Worm (Caenorhabditis elegans) whole organism, midembryonic: ENCODE results near the gene smg-7.

Source experiments
- T22C8.4 ChIP-seq: fragments of 200-800 bp; sonication (Bioruptor generic); IDR thresholded peaks from 2 replicates; pipeline ENCODE4 v1.3.6; 2022; ENCODE audit warnings: missing genetic modification characterization, missing compliant biosample characterization
- cog-1 ChIP-seq: sonication (generic microtip); optimal IDR thresholded peaks from 2 replicates; lab custom pipeline; 2016; ENCODE audit warnings: missing genetic modification characterization, missing compliant biosample characterization
- flt-1 ChIP-seq: fragments of 200-800 bp; sonication (Bioruptor generic); IDR thresholded peaks from 2 replicates; pipeline ENCODE4 v1.3.6; 2022; ENCODE audit warnings: missing genetic modification characterization, missing compliant biosample characterization
- klf-2 ChIP-seq: fragments of 200-800 bp; sonication (Bioruptor generic); conservative IDR thresholded peaks from 2 replicates; pipeline ENCODE4 v1.3.6; 2022; ENCODE audit warnings: missing genetic modification reagents, missing genetic modification characterization, missing compliant biosample characterization
- med-1 ChIP-seq: sonication (generic microtip); optimal IDR thresholded peaks from 2 replicates; lab custom pipeline; 2017; ENCODE audit warnings: missing genetic modification characterization, mild to moderate bottlenecking, missing compliant biosample characterization, antibody characterized with exemption, missing genetic modification reagents; ENCODE audit not compliant: insufficient read depth
- ref-1 ChIP-seq: fragments of 200-800 bp; sonication (Bioruptor generic); conservative IDR thresholded peaks from 2 replicates; pipeline ENCODE4 v1.3.6; 2022; ENCODE audit warnings: missing genetic modification reagents, missing genetic modification characterization, missing compliant biosample characterization
- tab-1 ChIP-seq: fragments of 200-800 bp; sonication (Bioruptor generic); IDR thresholded peaks from 2 replicates; pipeline ENCODE4 v1.3.6; 2022; ENCODE audit warnings: missing genetic modification characterization, missing compliant biosample characterization
- ztf-23 ChIP-seq: fragments of 200-800 bp; sonication (Bioruptor generic); IDR thresholded peaks from 2 replicates; pipeline ENCODE4 v1.3.6; 2022; ENCODE audit warnings: missing genetic modification reagents, missing genetic modification characterization, missing compliant biosample characterization
- ztf-29 ChIP-seq: fragments of 200-800 bp; sonication (Bioruptor generic); IDR thresholded peaks from 2 replicates; pipeline ENCODE4 v1.3.6; 2022; ENCODE audit warnings: missing genetic modification reagents, missing genetic modification characterization, missing compliant biosample characterization

Gene smg-7

DNA sequence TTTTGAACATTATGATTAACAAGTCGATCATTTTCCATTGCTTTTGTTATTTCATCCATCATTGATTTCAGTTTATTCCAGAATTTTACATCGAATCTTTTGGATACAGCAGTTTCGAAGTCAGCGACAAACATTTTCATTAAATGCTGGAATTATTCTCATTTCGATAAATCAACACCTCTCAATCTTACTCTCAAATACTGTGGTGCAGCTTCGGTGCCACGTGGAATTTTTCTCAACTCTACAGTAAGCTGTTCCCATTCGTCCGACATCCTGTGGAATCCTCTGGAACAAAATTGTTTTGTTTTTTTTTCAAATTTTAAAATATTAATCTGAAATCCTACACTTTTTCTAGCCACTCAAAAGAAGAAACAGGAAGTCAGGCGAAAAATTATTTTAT lies at the start of gene smg-7:
TSS of gene smg-7 (minus strand) at position 285 of the 400 bp plus-strand sequence.
- TF ChIP-seq ztf-29 (GFP tag; lab: Robert Waterston, UW) = no peak
- TF ChIP-seq ref-1 (GFP tag; lab: Robert Waterston, UW) = no peak
- no peak for TF ChIP-seq T22C8.4 (GFP tag; lab: Robert Waterston, UW)
- no peak for TF ChIP-seq cog-1 (tag; lab: Kevin White, UChicago)
- TF ChIP-seq med-1 = no peak
- TF ChIP-seq ztf-23 (GFP tag; lab: Robert Waterston, UW) = no peak
- TF ChIP-seq flt-1 (GFP tag; lab: Robert Waterston, UW) = no peak
- TF ChIP-seq klf-2 (GFP tag; lab: Robert Waterston, UW) = no peak
- no peak for TF ChIP-seq tab-1 (GFP tag; lab: Robert Waterston, UW)

DNA sequence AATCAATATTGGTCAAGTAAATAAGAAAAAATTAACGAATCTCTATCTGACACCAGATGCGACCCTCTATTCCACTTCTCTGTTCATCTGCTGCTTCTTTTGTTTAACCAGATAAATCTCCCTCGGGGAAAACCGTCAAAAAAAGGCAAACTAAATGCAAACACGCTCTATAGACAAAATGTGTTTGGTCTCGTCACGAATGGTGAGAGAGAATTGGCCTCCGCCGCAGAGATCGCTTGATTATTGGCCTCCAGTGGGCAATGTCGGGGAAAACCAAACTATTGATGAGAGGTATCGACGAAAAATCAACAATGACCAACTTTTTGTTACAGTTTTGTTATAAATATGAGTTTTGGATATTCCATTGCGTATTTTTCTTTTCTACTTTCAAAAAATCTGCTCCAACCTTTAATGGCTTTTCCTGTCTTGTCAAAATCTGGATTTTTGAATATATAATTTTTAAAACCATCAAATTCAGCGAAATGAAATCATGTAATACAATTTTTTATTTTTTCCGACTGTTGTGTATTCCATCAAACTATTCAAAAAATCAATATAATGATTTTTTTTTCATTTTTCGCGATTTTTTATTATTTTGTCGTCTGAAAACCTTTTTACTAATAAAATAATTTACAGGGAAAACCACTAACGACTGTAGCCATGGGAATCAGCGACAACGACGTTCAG lies 48.3 kb upstream of the smg-7 start, which contains the start of the genes C17H12.2 and vha-8:
TSS of gene C17H12.2 (minus strand) at position 51 of the 687 bp plus-strand sequence.
TSS of gene vha-8 (plus strand) at position 637 of the 687 bp plus-strand sequence.
- TF ChIP-seq cog-1 (tag; lab: Kevin White, UChicago) (peak; percentile 84), tab-1 (GFP tag; lab: Robert Waterston, UW) (no peak)

DNA sequence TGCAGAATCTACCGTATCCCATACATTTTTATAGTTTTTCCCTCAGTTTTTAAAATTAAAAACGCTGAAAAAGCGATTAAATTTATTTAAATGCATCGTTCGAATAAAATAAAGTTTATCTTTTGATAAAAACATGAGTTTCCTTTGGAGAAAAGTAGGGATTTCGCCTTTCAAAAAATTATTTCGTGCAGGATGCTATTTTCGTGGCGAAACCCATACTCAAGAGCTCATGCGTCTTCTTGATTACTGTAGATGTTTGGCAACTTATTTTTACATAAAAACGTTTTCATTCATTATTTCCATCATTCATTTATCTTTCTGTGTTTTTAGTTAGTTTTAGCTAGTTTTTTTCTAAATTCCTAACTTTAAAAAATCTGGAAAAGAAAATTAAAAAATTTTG lies 47.7 kb upstream of the smg-7 start:
- TF ChIP-seq med-1 (no peak), flt-1 (GFP tag; lab: Robert Waterston, UW) (no peak), ztf-23 (GFP tag; lab: Robert Waterston, UW) (no peak), ref-1 (GFP tag; lab: Robert Waterston, UW) (no peak), klf-2 (GFP tag; lab: Robert Waterston, UW) (no peak), T22C8.4 (GFP tag; lab: Robert Waterston, UW) (no peak), tab-1 (GFP tag; lab: Robert Waterston, UW) (no peak), ztf-29 (GFP tag; lab: Robert Waterston, UW) (no peak), cog-1 (tag; lab: Kevin White, UChicago) (no peak)

DNA sequence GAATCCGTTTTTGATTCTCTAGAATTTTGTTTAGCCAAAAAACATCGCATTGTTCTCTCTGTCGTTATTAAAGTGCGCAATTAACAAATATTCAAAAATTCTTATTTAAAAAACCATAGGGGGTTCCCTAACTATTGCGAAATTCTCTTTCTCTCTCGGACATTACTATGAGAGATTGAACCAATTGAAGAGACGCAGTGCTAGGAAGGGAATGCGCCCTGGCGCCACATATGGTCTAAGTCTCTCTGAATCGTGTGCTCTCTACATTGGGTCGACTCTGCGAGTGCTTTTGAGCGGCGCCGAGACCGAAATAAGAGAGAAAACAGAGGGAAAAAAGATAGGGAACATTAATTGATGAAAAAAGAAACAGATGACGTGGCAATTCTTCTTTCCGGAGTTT lies 43.6 kb upstream of the smg-7 start:
- no peak for TF ChIP-seq tab-1 (GFP tag; lab: Robert Waterston, UW)
- no peak for TF ChIP-seq T22C8.4 (GFP tag; lab: Robert Waterston, UW)

DNA sequence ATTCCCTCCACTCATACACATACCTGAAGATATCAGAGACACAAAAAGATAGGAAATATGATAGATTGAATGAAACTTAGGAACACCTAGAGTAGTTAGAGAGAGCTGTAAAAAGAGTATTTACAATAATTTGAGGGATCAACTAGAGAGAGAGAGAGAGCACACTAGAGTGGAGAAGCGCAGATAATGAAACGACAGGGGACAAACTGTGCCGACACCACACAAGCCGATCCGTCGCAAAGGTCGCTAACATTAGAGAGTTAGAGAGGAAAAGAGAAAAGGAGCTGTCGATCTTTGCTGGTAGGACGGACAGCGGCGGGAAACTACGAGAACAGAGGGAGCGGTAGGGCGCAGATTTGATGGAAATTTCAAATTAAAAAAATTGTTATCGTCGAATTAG lies 42.9 kb upstream of the smg-7 start, which contains the start of gene dyci-1:
TSS of gene dyci-1 (minus strand) at position 122 of the 400 bp plus-strand sequence.
- TF ChIP-seq cog-1 (tag; lab: Kevin White, UChicago) = no peak
- TF ChIP-seq tab-1 (GFP tag; lab: Robert Waterston, UW) = no peak
- TF ChIP-seq T22C8.4 (GFP tag; lab: Robert Waterston, UW) = no peak
- no peak for TF ChIP-seq ref-1 (GFP tag; lab: Robert Waterston, UW)
- TF ChIP-seq med-1 = no peak
- no peak for TF ChIP-seq ztf-23 (GFP tag; lab: Robert Waterston, UW)
- no peak for TF ChIP-seq ztf-29 (GFP tag; lab: Robert Waterston, UW)

DNA sequence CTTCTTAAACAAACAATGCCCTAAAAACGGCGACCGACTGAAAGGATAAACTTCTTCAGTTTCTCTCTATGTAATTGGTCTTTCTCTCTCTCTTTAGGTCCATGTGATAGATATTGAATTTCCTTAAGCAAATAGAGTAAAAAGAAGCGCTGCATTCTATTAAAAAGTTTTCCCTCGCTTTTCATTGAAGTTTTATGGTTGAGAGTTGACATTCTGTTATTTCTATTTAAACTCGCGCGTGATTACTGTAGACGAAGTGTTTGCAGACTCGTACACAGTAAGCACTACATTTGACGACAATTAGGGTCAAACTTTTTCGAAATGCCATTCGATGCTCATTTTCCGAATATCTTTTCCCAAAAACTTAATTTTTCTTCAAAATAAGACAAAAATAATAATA lies 34.9 kb upstream of the smg-7 start:
- TF ChIP-seq tab-1 (GFP tag; lab: Robert Waterston, UW) (no peak), ztf-29 (GFP tag; lab: Robert Waterston, UW) (no peak), T22C8.4 (GFP tag; lab: Robert Waterston, UW) (no peak), cog-1 (tag; lab: Kevin White, UChicago) (no peak), ref-1 (GFP tag; lab: Robert Waterston, UW) (no peak), ztf-23 (GFP tag; lab: Robert Waterston, UW) (no peak), med-1 (no peak), flt-1 (GFP tag; lab: Robert Waterston, UW) (no peak), klf-2 (GFP tag; lab: Robert Waterston, UW) (no peak)

DNA sequence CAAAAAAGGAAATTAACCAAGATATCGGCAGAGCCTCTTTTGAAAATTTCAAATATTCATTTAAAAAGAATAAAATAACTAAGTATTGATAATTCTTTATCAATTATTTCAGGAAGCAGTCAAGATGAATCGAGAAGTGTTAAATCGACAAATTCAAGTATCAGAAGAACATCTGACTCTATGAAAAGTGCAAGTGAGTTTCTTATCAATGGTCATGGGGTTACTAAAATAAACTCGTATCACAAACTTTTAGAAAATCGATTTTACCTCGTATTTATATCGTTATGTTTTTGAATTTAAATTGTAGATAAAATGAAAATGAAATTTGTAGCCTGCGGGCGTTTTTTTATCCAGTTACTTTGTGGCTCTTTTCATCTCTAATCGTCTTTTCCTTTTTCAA lies 29.3 kb upstream of the smg-7 start:
- no peak for TF ChIP-seq ztf-29 (GFP tag; lab: Robert Waterston, UW)
- TF ChIP-seq ref-1 (GFP tag; lab: Robert Waterston, UW) = no peak
- no peak for TF ChIP-seq med-1
- no peak for TF ChIP-seq ztf-23 (GFP tag; lab: Robert Waterston, UW)
- no peak for TF ChIP-seq tab-1 (GFP tag; lab: Robert Waterston, UW)
- no peak for TF ChIP-seq klf-2 (GFP tag; lab: Robert Waterston, UW)
- no peak for TF ChIP-seq cog-1 (tag; lab: Kevin White, UChicago)
- TF ChIP-seq T22C8.4 (GFP tag; lab: Robert Waterston, UW) = no peak
- no peak for TF ChIP-seq flt-1 (GFP tag; lab: Robert Waterston, UW)

DNA sequence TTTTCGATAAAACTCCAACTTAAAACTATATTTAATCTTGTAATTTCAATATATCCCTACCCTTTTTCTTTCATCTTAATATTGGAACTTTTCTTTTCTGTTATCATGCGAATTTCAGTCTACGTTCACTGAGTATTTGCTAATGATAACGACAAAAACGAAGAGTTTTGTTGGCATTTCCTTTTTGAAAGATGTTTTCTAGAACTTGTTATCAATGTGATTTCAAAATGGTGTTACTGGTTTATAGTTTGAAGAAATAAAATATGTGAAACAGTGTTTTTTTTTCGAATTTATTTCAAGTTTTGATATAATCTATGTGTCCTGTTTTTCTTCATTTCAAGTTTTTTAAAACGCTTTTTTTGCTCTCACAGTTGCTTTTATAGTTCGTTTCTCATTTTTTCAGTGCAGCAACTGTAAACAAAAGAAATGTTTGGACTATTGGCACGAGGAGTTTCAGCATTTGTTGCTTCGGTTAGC lies 28.2 kb upstream of the smg-7 start, which contains the start of gene anat-1:
TSS of gene anat-1 (plus strand) at position 427 of the 477 bp plus-strand sequence.
- TF ChIP-seq flt-1 (GFP tag; lab: Robert Waterston, UW) (no peak), ztf-29 (GFP tag; lab: Robert Waterston, UW) (no peak), klf-2 (GFP tag; lab: Robert Waterston, UW) (no peak), T22C8.4 (GFP tag; lab: Robert Waterston, UW) (no peak), med-1 (no peak), ztf-23 (GFP tag; lab: Robert Waterston, UW) (no peak), ref-1 (GFP tag; lab: Robert Waterston, UW) (no peak), tab-1 (GFP tag; lab: Robert Waterston, UW) (no peak)

DNA sequence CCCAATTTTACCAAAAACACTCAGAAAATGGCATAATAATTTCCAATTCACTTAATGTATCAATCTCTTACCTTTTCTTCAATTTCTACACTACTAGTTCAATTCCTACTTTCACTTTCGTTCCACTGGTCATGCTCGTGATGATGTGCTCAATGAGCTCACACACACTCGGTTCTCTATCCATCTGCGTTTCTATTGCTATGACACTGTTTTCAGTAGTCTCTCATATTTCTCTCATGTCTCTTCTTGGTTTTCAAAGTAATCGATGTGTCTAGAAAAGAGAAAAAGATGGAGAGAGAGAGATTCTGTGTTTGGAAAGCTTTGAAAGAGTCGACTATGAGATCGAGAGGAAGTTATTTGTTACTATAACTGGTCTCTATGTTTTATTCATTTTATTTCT lies 25.0 kb upstream of the smg-7 start:
- TF ChIP-seq cog-1 (tag; lab: Kevin White, UChicago) (no peak), ztf-29 (GFP tag; lab: Robert Waterston, UW) (no peak), ref-1 (GFP tag; lab: Robert Waterston, UW) (no peak), tab-1 (GFP tag; lab: Robert Waterston, UW) (no peak), T22C8.4 (GFP tag; lab: Robert Waterston, UW) (no peak), ztf-23 (GFP tag; lab: Robert Waterston, UW) (no peak), flt-1 (GFP tag; lab: Robert Waterston, UW) (no peak), med-1 (no peak), klf-2 (GFP tag; lab: Robert Waterston, UW) (no peak)
